Fruit fly (Drosophila melanogaster) whole organism, embryonic: ENCODE data around the gene Mst77F.

Experiments
- B-H1 ChIP-seq: fragments of 200-800 bp; sonication (Bioruptor generic); IDR thresholded peaks from 3 replicates; pipeline ENCODE4 v1.3.6; 2022; ENCODE audit warnings: missing biosample characterization, missing genetic modification characterization
- CG10654 ChIP-seq: fragments of 200-800 bp; sonication (Bioruptor generic); optimal IDR thresholded peaks from 2 replicates; lab custom pipeline; 2016; ENCODE audit warnings: missing biosample characterization, missing genetic modification characterization
- CG11504 ChIP-seq: fragments of 200-800 bp; sonication (Bioruptor generic); optimal IDR thresholded peaks from 3 replicates; lab custom pipeline; 2019; ENCODE audit warnings: missing biosample characterization, mild to moderate bottlenecking, missing genetic modification characterization, moderate library complexity
- CG11695 ChIP-seq: fragments of 200-800 bp; sonication (Bioruptor generic); IDR thresholded peaks from 3 replicates; pipeline ENCODE4 v1.3.6; 2022; ENCODE audit warnings: missing biosample characterization, missing genetic modification characterization
- CG12155 ChIP-seq: fragments of 200-800 bp; sonication (Bioruptor generic); optimal IDR thresholded peaks from 3 replicates; lab custom pipeline; 2016; ENCODE audit warnings: missing biosample characterization, missing genetic modification characterization
- CG18011 ChIP-seq: fragments of 200-800 bp; sonication (Bioruptor generic); optimal IDR thresholded peaks from 2 replicates; lab custom pipeline; 2017; ENCODE audit warnings: missing biosample characterization, missing genetic modification characterization, mild to moderate bottlenecking, moderate library complexity, missing genotype
- CG2678 ChIP-seq: fragments of 200-800 bp; sonication (Bioruptor generic); optimal IDR thresholded peaks from 3 replicates; lab custom pipeline; 2019; ENCODE audit warnings: missing biosample characterization, mild to moderate bottlenecking, missing genetic modification characterization, moderate library complexity
- CG2875 ChIP-seq: fragments of 200-800 bp; sonication (Bioruptor generic); optimal IDR thresholded peaks from 2 replicates; lab custom pipeline; 2017; ENCODE audit warnings: missing biosample characterization, mild to moderate bottlenecking, missing genetic modification characterization, missing genetic modification reagents
- CG34376 ChIP-seq: fragments of 200-800 bp; sonication (Bioruptor generic); optimal IDR thresholded peaks from 2 replicates; lab custom pipeline; 2018; ENCODE audit warnings: missing biosample characterization, mild to moderate bottlenecking, missing genetic modification characterization
- CG4328 ChIP-seq: fragments of 200-800 bp; sonication (Bioruptor generic); optimal IDR thresholded peaks from 3 replicates; lab custom pipeline; 2017; ENCODE audit warnings: missing biosample characterization, missing genetic modification reagents, missing genetic modification characterization
- CG6765 ChIP-seq: fragments of 200-800 bp; sonication (Bioruptor generic); optimal IDR thresholded peaks from 3 replicates; lab custom pipeline; 2017; ENCODE audit warnings: missing biosample characterization, mild to moderate bottlenecking, missing genetic modification characterization
- CG7839 ChIP-seq: fragments of 200-800 bp; sonication (Bioruptor generic); optimal IDR thresholded peaks from 3 replicates; lab custom pipeline; 2018; ENCODE audit warnings: missing biosample characterization, mild to moderate bottlenecking, missing genetic modification characterization, moderate library complexity
- CG7963 ChIP-seq: fragments of 200-800 bp; sonication (Bioruptor generic); IDR thresholded peaks from 3 replicates; pipeline ENCODE4 v1.3.6; 2022; ENCODE audit warnings: missing biosample characterization, missing genetic modification characterization; ENCODE audit not compliant: partially characterized antibody
- CG8924 ChIP-seq: fragments of 200-800 bp; optimal IDR thresholded peaks from 3 replicates; lab custom pipeline; 2019; ENCODE audit warnings: missing biosample characterization, mild to moderate bottlenecking, missing genetic modification characterization, moderate library complexity
- CG9609 ChIP-seq: fragments of 200-800 bp; sonication (Bioruptor generic); optimal IDR thresholded peaks from 3 replicates; lab custom pipeline; 2016; ENCODE audit warnings: missing biosample characterization, missing genetic modification characterization
- Camta ChIP-seq: fragments of 200-800 bp; sonication (Bioruptor generic); optimal IDR thresholded peaks from 2 replicates; lab custom pipeline; 2016; ENCODE audit warnings: missing biosample characterization, missing genetic modification characterization
- Dek ChIP-seq: fragments of 200-800 bp; sonication (Bioruptor generic); optimal IDR thresholded peaks from 3 replicates; lab custom pipeline; 2019; ENCODE audit warnings: missing biosample characterization, mild to moderate bottlenecking, missing genetic modification characterization, moderate library complexity
- E2f2 ChIP-seq: fragments of 200-800 bp; sonication (Bioruptor generic); IDR thresholded peaks from 2 replicates; pipeline ENCODE4 v1.3.6; 2022; ENCODE audit warnings: missing biosample characterization, missing genetic modification characterization
- H15 ChIP-seq: fragments of 200-800 bp; sonication (Bioruptor generic); IDR thresholded peaks from 3 replicates; pipeline ENCODE4 v1.3.6; 2022; ENCODE audit warnings: missing biosample characterization, missing genetic modification characterization
- HLHmδ ChIP-seq: fragments of 200-800 bp; sonication (Bioruptor generic); optimal IDR thresholded peaks from 2 replicates; lab custom pipeline; 2018; ENCODE audit warnings: missing biosample characterization, mild to moderate bottlenecking, missing genetic modification characterization, moderate library complexity
- Hand ChIP-seq: fragments of 200-800 bp; sonication (Bioruptor generic); optimal IDR thresholded peaks from 2 replicates; lab custom pipeline; 2017; ENCODE audit warnings: mild to moderate bottlenecking, missing biosample characterization, missing genetic modification reagents, missing genetic modification characterization
- MTF-1 ChIP-seq: fragments of 200-800 bp; sonication (Bioruptor generic); optimal IDR thresholded peaks from 2 replicates; lab custom pipeline; 2018; ENCODE audit warnings: missing biosample characterization, mild to moderate bottlenecking, missing genetic modification characterization, borderline replicate concordance
- Max ChIP-seq: fragments of 200-800 bp; sonication (Bioruptor generic); optimal IDR thresholded peaks from 2 replicates; lab custom pipeline; 2016; ENCODE audit warnings: missing biosample characterization, mild to moderate bottlenecking, missing genetic modification characterization
- NFAT ChIP-seq: fragments of 200-800 bp; sonication (Bioruptor generic); IDR thresholded peaks from 2 replicates; pipeline ENCODE4 v1.3.6; 2022; ENCODE audit warnings: missing biosample characterization, missing genetic modification characterization
- Nf-YB ChIP-seq: fragments of 200-800 bp; sonication (Bioruptor generic); optimal IDR thresholded peaks from 3 replicates; lab custom pipeline; 2019; ENCODE audit warnings: missing biosample characterization, mild to moderate bottlenecking, missing genetic modification characterization, moderate library complexity
- Oaz ChIP-seq: fragments of 200-800 bp; sonication (Bioruptor generic); IDR thresholded peaks from 2 replicates; pipeline ENCODE4 v1.3.6; 2022; ENCODE audit warnings: missing biosample characterization, missing genetic modification characterization
- Opbp ChIP-seq: fragments of 200-800 bp; sonication (Bioruptor generic); IDR thresholded peaks from 3 replicates; pipeline ENCODE4 v1.3.6; 2022; ENCODE audit warnings: missing biosample characterization, missing genetic modification characterization; ENCODE audit not compliant: partially characterized antibody
- PHDP ChIP-seq: fragments of 200-800 bp; sonication (Bioruptor generic); optimal IDR thresholded peaks from 3 replicates; lab custom pipeline; 2018; ENCODE audit warnings: missing biosample characterization, mild to moderate bottlenecking, missing genetic modification characterization, moderate library complexity
- Spps ChIP-seq: fragments of 200-800 bp; sonication (Bioruptor generic); optimal IDR thresholded peaks from 2 replicates; lab custom pipeline; 2018; ENCODE audit warnings: missing biosample characterization, mild to moderate bottlenecking, missing genetic modification characterization
- Tbp ChIP-seq: fragments of >200 bp; optimal IDR thresholded peaks from 2 replicates; lab custom pipeline; 2018; ENCODE audit warnings: missing biosample characterization, missing genetic modification characterization
- Vsx1 ChIP-seq: fragments of 200-800 bp; sonication (Bioruptor generic); optimal IDR thresholded peaks from 2 replicates; lab custom pipeline; 2017; ENCODE audit warnings: missing biosample characterization, mild to moderate bottlenecking, missing genetic modification characterization, missing genetic modification reagents
- bcd ChIP-seq: fragments of 200-800 bp; sonication (Bioruptor generic); optimal IDR thresholded peaks from 2 replicates; lab custom pipeline; 2017; ENCODE audit warnings: missing biosample characterization, mild to moderate bottlenecking, missing genetic modification characterization
- btn ChIP-seq: fragments of 200-800 bp; sonication (Bioruptor generic); optimal IDR thresholded peaks from 2 replicates; lab custom pipeline; 2016; ENCODE audit warnings: missing biosample characterization, missing genetic modification characterization
- cas ChIP-seq: fragments of 200-800 bp; sonication (Bioruptor generic); IDR thresholded peaks from 2 replicates; pipeline ENCODE4 v1.3.6; 2022; ENCODE audit warnings: missing biosample characterization, missing genetic modification characterization
- chn ChIP-seq: fragments of 200-800 bp; sonication (Bioruptor generic); optimal IDR thresholded peaks from 2 replicates; lab custom pipeline; 2016; ENCODE audit warnings: missing biosample characterization, missing genetic modification characterization
- dm ChIP-seq: fragments of 200-800 bp; sonication (Bioruptor generic); optimal IDR thresholded peaks from 3 replicates; lab custom pipeline; 2016; ENCODE audit warnings: missing biosample characterization, missing genetic modification characterization
- dmrt11E ChIP-seq: fragments of 200-800 bp; sonication (Bioruptor generic); optimal IDR thresholded peaks from 3 replicates; lab custom pipeline; 2018; ENCODE audit warnings: missing biosample characterization, mild to moderate bottlenecking, missing genetic modification characterization, moderate library complexity
- ems ChIP-seq: fragments of 200-800 bp; sonication (Bioruptor generic); optimal IDR thresholded peaks from 3 replicates; lab custom pipeline; 2016; ENCODE audit warnings: missing biosample characterization, missing genetic modification characterization
- lov ChIP-seq, 2 experiments: fragments of 200-800 bp in 1 of 2; fragments of >200 bp in 1 of 2; sonication (Bioruptor generic) in 1 of 2; IDR thresholded peaks in 1 of 2; optimal IDR thresholded peaks in 1 of 2; 2 replicates in 1 of 2; 3 replicates in 1 of 2; pipeline versions ENCODE4 v1.3.6 to Lab custom; 2017 to 2022; ENCODE audit warnings: missing biosample characterization in 1 of 2, missing genetic modification characterization in 1 of 2
- odd ChIP-seq: fragments of 200-800 bp; sonication (Bioruptor generic); optimal IDR thresholded peaks from 2 replicates; lab custom pipeline; 2017; ENCODE audit warnings: missing biosample characterization, mild to moderate bottlenecking, missing genetic modification characterization
- pb ChIP-seq: fragments of 200-800 bp; sonication (Bioruptor generic); optimal IDR thresholded peaks from 3 replicates; lab custom pipeline; 2016; ENCODE audit warnings: missing biosample characterization, missing genetic modification characterization
- pum ChIP-seq: fragments of 200-800 bp; sonication (Bioruptor generic); optimal IDR thresholded peaks from 2 replicates; lab custom pipeline; 2016; ENCODE audit warnings: missing biosample characterization, missing genetic modification characterization
- repo ChIP-seq: fragments of 200-800 bp; sonication (Bioruptor generic); optimal IDR thresholded peaks from 2 replicates; lab custom pipeline; 2016; ENCODE audit warnings: missing biosample characterization, missing genetic modification characterization
- sens-2 ChIP-seq: fragments of 200-800 bp; sonication (Bioruptor generic); IDR thresholded peaks from 2 replicates; pipeline ENCODE4 v1.3.6; 2022; ENCODE audit warnings: missing biosample characterization, missing genetic modification characterization
- stwl ChIP-seq: fragments of 200-800 bp; sonication (Bioruptor generic); optimal IDR thresholded peaks from 3 replicates; lab custom pipeline; 2018; ENCODE audit warnings: missing biosample characterization, mild to moderate bottlenecking, missing genetic modification characterization, moderate library complexity
- trem ChIP-seq: fragments of 200-800 bp; optimal IDR thresholded peaks from 3 replicates; lab custom pipeline; 2019; ENCODE audit warnings: missing biosample characterization, mild to moderate bottlenecking, missing genetic modification characterization, moderate library complexity
- unc-4 ChIP-seq: fragments of 200-800 bp; sonication (Bioruptor generic); IDR thresholded peaks from 2 replicates; pipeline ENCODE4 v1.3.6; 2022; ENCODE audit warnings: missing biosample characterization, missing genetic modification characterization; ENCODE audit not compliant: partially characterized antibody
- vfl ChIP-seq: fragments of 200-800 bp; sonication (Bioruptor generic); optimal IDR thresholded peaks from 2 replicates; lab custom pipeline; 2016; ENCODE audit warnings: missing biosample characterization, missing genetic modification characterization
- wek ChIP-seq: fragments of 200-800 bp; sonication (Bioruptor generic); optimal IDR thresholded peaks from 3 replicates; lab custom pipeline; 2018; ENCODE audit warnings: missing biosample characterization, mild to moderate bottlenecking, missing genetic modification characterization, moderate library complexity

Mst77F gene

DNA sequence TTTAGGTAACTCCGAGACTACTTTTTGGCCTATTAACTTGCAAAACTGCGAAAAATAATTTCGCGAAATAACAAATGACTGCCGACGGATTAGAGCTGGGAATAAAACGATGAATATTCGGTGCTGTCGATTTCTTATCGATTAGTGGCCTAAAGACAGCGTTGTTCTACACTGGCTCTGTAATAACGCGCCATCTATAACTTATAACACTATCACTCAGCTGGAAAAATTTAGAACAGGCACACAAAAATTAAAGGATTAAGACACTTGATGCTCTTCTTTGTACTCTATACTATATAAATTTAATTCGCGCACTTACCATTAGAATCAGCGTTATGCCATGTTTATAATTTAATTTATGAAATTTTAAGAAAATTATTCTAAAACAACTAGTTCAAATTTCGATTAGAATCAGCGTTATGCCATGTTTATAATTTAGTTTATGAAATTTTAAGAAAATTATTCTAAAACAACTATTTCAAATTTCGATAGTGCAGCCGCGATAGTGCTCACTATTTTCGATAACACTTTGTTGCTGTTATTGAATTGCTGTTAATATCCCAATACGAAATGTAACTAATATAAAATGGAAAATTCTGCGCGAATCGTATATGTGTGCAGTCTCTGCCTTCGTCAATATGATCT, 23.8 kb upstream of the Mst77F start, which contains the start of the genes CSN3 and CG11456 (continued):
- no peak for TF ChIP-seq Tbp
- peak; percentile 46 for TF ChIP-seq CG10654 (GFP tag; lab: Kevin White, UChicago)
- TF ChIP-seq pum = peak; percentile 44
- TF ChIP-seq stwl (tag; lab: Kevin White, UChicago) = peak; percentile 89
- TF ChIP-seq Oaz = no peak
- peak; percentile 43 for TF ChIP-seq Camta
- TF ChIP-seq dmrt11E = no peak
- no peak for TF ChIP-seq pb (GFP tag; lab: Kevin White, UChicago)
- peak; percentile 81 for TF ChIP-seq E2f2 (GFP tag; lab: Robert Waterston, UW)
- no peak for TF ChIP-seq CG2875 (GFP tag; lab: Kevin White, UChicago)
- no peak for TF ChIP-seq Hand (GFP tag; lab: Kevin White, UChicago)
- peak; percentile 58 for TF ChIP-seq Max (GFP tag; lab: Kevin White, UChicago)
- TF ChIP-seq CG7963 = peak; percentile 72
- peak; percentile 48 for TF ChIP-seq bcd (GFP tag; lab: Kevin White, UChicago)
- TF ChIP-seq btn (GFP tag; lab: Kevin White, UChicago) = no peak
- TF ChIP-seq CG7839 = no peak
- no peak for TF ChIP-seq lov (optimal IDR thresholded peaks at IDR 0.05; lab: Kevin White, UChicago)
- no peak for TF ChIP-seq lov (GFP tag; IDR thresholded peaks at IDR 0.05; lab: Robert Waterston, UW)
- TF ChIP-seq MTF-1 (GFP tag; lab: Kevin White, UChicago) = no peak
- peak; percentile 47 for TF ChIP-seq chn (GFP tag; lab: Kevin White, UChicago)
- no peak for TF ChIP-seq sens-2 (GFP tag; lab: Robert Waterston, UW)
- no peak for TF ChIP-seq CG34376 (GFP tag; lab: Kevin White, UChicago)
- no peak for TF ChIP-seq wek
- TF ChIP-seq NFAT = peak; percentile 57; the same call in 1 of the 2 replicates
- TF ChIP-seq Dek (tag; lab: Kevin White, UChicago) = peak; percentile 53
- TF ChIP-seq Opbp (GFP tag; lab: Robert Waterston, UW) = peak; percentile 71
- TF ChIP-seq CG4328 (GFP tag; lab: Kevin White, UChicago) = no peak
- TF ChIP-seq cas (GFP tag; lab: Robert Waterston, UW) = no peak
- no peak for TF ChIP-seq CG11695 (GFP tag; lab: Robert Waterston, UW)
- TF ChIP-seq CG8924 = no peak
- no peak for TF ChIP-seq CG11504 (tag; lab: Kevin White, UChicago)
- TF ChIP-seq Spps (tag; lab: Kevin White, UChicago) = no peak
- TF ChIP-seq HLHmδ (GFP tag; lab: Kevin White, UChicago) = no peak
- peak; percentile 70 for TF ChIP-seq trem
- no peak for TF ChIP-seq odd (GFP tag; lab: Kevin White, UChicago)
- TF ChIP-seq Vsx1 (GFP tag; lab: Kevin White, UChicago) = no peak
- TF ChIP-seq CG6765 (GFP tag; lab: Kevin White, UChicago) = no peak
- peak; percentile 38; the same call in 1 of the 3 replicates for TF ChIP-seq H15 (GFP tag; lab: Robert Waterston, UW)
- peak; percentile 47 for TF ChIP-seq repo (GFP tag; lab: Kevin White, UChicago)
- TF ChIP-seq CG9609 = peak; percentile 58
- TF ChIP-seq ems = no peak
- no peak for TF ChIP-seq B-H1
- TF ChIP-seq dm = no peak
- TF ChIP-seq vfl (GFP tag; lab: Kevin White, UChicago) = peak; percentile 55
- no peak for TF ChIP-seq PHDP (tag; lab: Kevin White, UChicago)
- peak; percentile 70 for TF ChIP-seq unc-4 (GFP tag; lab: Robert Waterston, UW)
- peak; percentile 64 for TF ChIP-seq CG12155 (GFP tag; lab: Kevin White, UChicago)
- TF ChIP-seq Nf-YB (GFP tag; lab: Kevin White, UChicago) = no peak
- TF ChIP-seq CG2678 (tag; lab: Kevin White, UChicago) = no peak
- no peak for TF ChIP-seq CG18011 (GFP tag; lab: Kevin White, UChicago)
